Fruit fly (Drosophila melanogaster) whole organism, embryonic: Measurements from ENCODE around the gene CG43060.

Source experiments
- Adf1 ChIP-seq: fragments of 200-800 bp; sonication (Bioruptor generic); IDR thresholded peaks from 2 replicates; pipeline ENCODE4 v1.3.6; 2022; ENCODE audit warnings: missing biosample characterization, missing genetic modification characterization
- Asciz ChIP-seq: fragments of 200-800 bp; sonication (Bioruptor generic); optimal IDR thresholded peaks from 2 replicates; lab custom pipeline; 2017; ENCODE audit warnings: missing biosample characterization, mild to moderate bottlenecking, missing genetic modification characterization, missing genetic modification reagents
- BEAF-32 ChIP-seq: fragments of 200-800 bp; sonication (Bioruptor generic); optimal IDR thresholded peaks from 3 replicates; lab custom pipeline; 2017; ENCODE audit warnings: missing biosample characterization, missing genetic modification characterization, mild to moderate bottlenecking, moderate library complexity, missing genetic modification reagents
- CG1024 ChIP-seq: fragments of 200-800 bp; sonication (Bioruptor generic); IDR thresholded peaks from 2 replicates; pipeline ENCODE4 v1.3.6; 2022; ENCODE audit warnings: missing biosample characterization, missing genetic modification characterization
- CG14860 ChIP-seq: fragments of 200-800 bp; sonication (Bioruptor generic); IDR thresholded peaks from 3 replicates; pipeline ENCODE4 v1.3.6; 2022; ENCODE audit warnings: missing biosample characterization, missing genetic modification characterization; ENCODE audit not compliant: partially characterized antibody
- CG15011 ChIP-seq: fragments of 200-800 bp; sonication (Bioruptor generic); optimal IDR thresholded peaks from 3 replicates; lab custom pipeline; 2018; ENCODE audit warnings: missing biosample characterization, mild to moderate bottlenecking, missing genetic modification characterization
- CG1832 ChIP-seq: fragments of 200-800 bp; sonication (Bioruptor generic); optimal IDR thresholded peaks from 2 replicates; lab custom pipeline; 2017; ENCODE audit warnings: missing biosample characterization, mild to moderate bottlenecking, missing genetic modification characterization, inconsistent platforms
- CG2202 ChIP-seq: fragments of 200-800 bp; sonication (Bioruptor generic); optimal IDR thresholded peaks from 2 replicates; lab custom pipeline; 2018; ENCODE audit warnings: missing biosample characterization, mild to moderate bottlenecking, missing genetic modification characterization
- CG2712 ChIP-seq: fragments of 200-800 bp; optimal IDR thresholded peaks from 3 replicates; lab custom pipeline; 2019; ENCODE audit warnings: missing biosample characterization, mild to moderate bottlenecking, missing genetic modification characterization, moderate library complexity
- CG31224 ChIP-seq: fragments of 200-800 bp; sonication (Bioruptor generic); IDR thresholded peaks from 2 replicates; pipeline ENCODE4 v1.3.6; 2022; ENCODE audit warnings: missing biosample characterization, missing genetic modification characterization
- CG43689 ChIP-seq: fragments of 200-800 bp; sonication (Bioruptor generic); IDR thresholded peaks from 2 replicates; pipeline ENCODE4 v1.3.6; 2022; ENCODE audit warnings: missing biosample characterization, missing genetic modification characterization
- CG4424 ChIP-seq: fragments of 200-800 bp; sonication (Bioruptor generic); optimal IDR thresholded peaks from 3 replicates; lab custom pipeline; 2016; ENCODE audit warnings: missing biosample characterization, missing genetic modification characterization
- CG6272 ChIP-seq: fragments of 200-800 bp; sonication (Bioruptor generic); IDR thresholded peaks from 2 replicates; pipeline ENCODE4 v1.3.6; 2022; ENCODE audit warnings: missing biosample characterization, missing genetic modification characterization
- CG6765 ChIP-seq: fragments of 200-800 bp; sonication (Bioruptor generic); optimal IDR thresholded peaks from 3 replicates; lab custom pipeline; 2017; ENCODE audit warnings: missing biosample characterization, mild to moderate bottlenecking, missing genetic modification characterization
- CG8478 ChIP-seq: fragments of >200 bp; optimal IDR thresholded peaks from 2 replicates; lab custom pipeline; 2018
- CG9876 ChIP-seq: fragments of 200-800 bp; sonication (Bioruptor generic); optimal IDR thresholded peaks from 2 replicates; lab custom pipeline; 2016; ENCODE audit warnings: missing biosample characterization, missing genetic modification characterization
- CG9932 ChIP-seq: fragments of 200-800 bp; sonication (Bioruptor generic); IDR thresholded peaks from 2 replicates; pipeline ENCODE4 v1.3.6; 2022; ENCODE audit warnings: missing biosample characterization, missing genetic modification characterization
- Dref ChIP-seq: fragments of 200-800 bp; sonication (Bioruptor generic); IDR thresholded peaks from 2 replicates; pipeline ENCODE4 v1.3.6; 2022; ENCODE audit warnings: missing biosample characterization, missing genetic modification characterization
- H2.0 ChIP-seq: fragments of 200-800 bp; sonication (Bioruptor generic); IDR thresholded peaks from 2 replicates; pipeline ENCODE4 v1.3.6; 2022; ENCODE audit warnings: missing biosample characterization, missing genetic modification characterization
- Hey ChIP-seq: fragments of 200-800 bp; sonication (Bioruptor generic); optimal IDR thresholded peaks from 3 replicates; lab custom pipeline; 2018; ENCODE audit warnings: missing biosample characterization, mild to moderate bottlenecking, missing genetic modification characterization
- Hmx ChIP-seq: fragments of 200-800 bp; sonication (Bioruptor generic); optimal IDR thresholded peaks from 2 replicates; lab custom pipeline; 2016; ENCODE audit warnings: missing biosample characterization, missing genetic modification characterization
- Lhr ChIP-seq: fragments of 200-800 bp; sonication (Bioruptor generic); optimal IDR thresholded peaks from 3 replicates; lab custom pipeline; 2017; ENCODE audit warnings: mild to moderate bottlenecking, missing biosample characterization, missing genetic modification reagents, missing genetic modification characterization
- Ptx1 ChIP-seq: fragments of 200-800 bp; sonication (Bioruptor generic); IDR thresholded peaks from 2 replicates; pipeline ENCODE4 v1.3.6; 2022; ENCODE audit warnings: missing biosample characterization, missing genetic modification characterization
- Ravus ChIP-seq: fragments of 200-800 bp; sonication (Bioruptor generic); IDR thresholded peaks from 2 replicates; pipeline ENCODE4 v1.3.6; 2022; ENCODE audit warnings: missing biosample characterization, missing genetic modification characterization
- Scr ChIP-seq: fragments of 200-800 bp; sonication (Bioruptor generic); IDR thresholded peaks from 2 replicates; pipeline ENCODE4 v1.3.6; 2022; ENCODE audit warnings: missing biosample characterization, missing genetic modification characterization; ENCODE audit not compliant: partially characterized antibody
- Sry-β ChIP-seq: fragments of 200-800 bp; sonication (Bioruptor generic); optimal IDR thresholded peaks from 2 replicates; lab custom pipeline; 2018; ENCODE audit warnings: missing biosample characterization, mild to moderate bottlenecking, missing genetic modification characterization, moderate library complexity
- Taf1 ChIP-seq: fragments of 200-800 bp; sonication (Bioruptor generic); IDR thresholded peaks from 2 replicates; pipeline ENCODE4 v1.3.6; 2022; ENCODE audit warnings: missing biosample characterization, missing genetic modification characterization
- abd-A ChIP-seq: fragments of 200-800 bp; sonication (Bioruptor generic); optimal IDR thresholded peaks from 3 replicates; lab custom pipeline; 2019; ENCODE audit warnings: missing biosample characterization, mild to moderate bottlenecking, missing genetic modification characterization, moderate library complexity
- ash1 ChIP-seq: fragments of 200-800 bp; sonication (Bioruptor generic); optimal IDR thresholded peaks from 2 replicates; lab custom pipeline; 2018; ENCODE audit warnings: missing biosample characterization, mild to moderate bottlenecking, missing genetic modification characterization
- cas ChIP-seq: fragments of 200-800 bp; sonication (Bioruptor generic); IDR thresholded peaks from 2 replicates; pipeline ENCODE4 v1.3.6; 2022; ENCODE audit warnings: missing biosample characterization, missing genetic modification characterization
- ci ChIP-seq: fragments of 200-800 bp; sonication (Bioruptor generic); IDR thresholded peaks from 3 replicates; pipeline ENCODE4 v1.3.6; 2022; ENCODE audit warnings: missing biosample characterization, missing genetic modification characterization
- croc ChIP-seq: fragments of 200-800 bp; sonication (Bioruptor generic); conservative IDR thresholded peaks from 3 replicates; pipeline ENCODE4 v1.3.6; 2022; ENCODE audit warnings: missing biosample characterization, missing genetic modification characterization
- fd64A ChIP-seq: fragments of 200-800 bp; sonication (Bioruptor generic); optimal IDR thresholded peaks from 3 replicates; lab custom pipeline; 2018; ENCODE audit warnings: missing biosample characterization, mild to moderate bottlenecking, missing genetic modification characterization
- gfzf ChIP-seq: fragments of 200-800 bp; sonication (Bioruptor generic); optimal IDR thresholded peaks from 2 replicates; lab custom pipeline; 2016; ENCODE audit warnings: missing biosample characterization, mild to moderate bottlenecking, missing genetic modification characterization, moderate library complexity
- hb ChIP-seq: fragments of 200-800 bp; sonication (Bioruptor generic); IDR thresholded peaks from 3 replicates; pipeline ENCODE4 v1.3.6; 2022; ENCODE audit warnings: missing biosample characterization, missing genetic modification characterization; ENCODE audit not compliant: partially characterized antibody
- her ChIP-seq: fragments of 200-800 bp; sonication (Bioruptor generic); optimal IDR thresholded peaks from 2 replicates; lab custom pipeline; 2016; ENCODE audit warnings: missing biosample characterization, missing genetic modification characterization
- insv ChIP-seq, 2 experiments: fragments of 200-800 bp; sonication (Bioruptor generic); optimal IDR thresholded peaks; 3 replicates each; lab custom pipeline; 2016 to 2018; ENCODE audit warnings: missing biosample characterization in 2 of 2, missing genetic modification characterization in 2 of 2
- lbe ChIP-seq: fragments of 200-800 bp; sonication (Bioruptor generic); optimal IDR thresholded peaks from 2 replicates; lab custom pipeline; 2016; ENCODE audit warnings: missing biosample characterization, mild to moderate bottlenecking, missing genetic modification characterization
- lilli ChIP-seq: fragments of 200-800 bp; sonication (Bioruptor generic); optimal IDR thresholded peaks from 3 replicates; lab custom pipeline; 2016; ENCODE audit warnings: missing biosample characterization, missing genetic modification characterization
- nerfin-2 ChIP-seq: fragments of 200-800 bp; sonication (Bioruptor generic); IDR thresholded peaks from 2 replicates; pipeline ENCODE4 v1.3.6; 2022; ENCODE audit warnings: missing biosample characterization, missing genetic modification characterization; ENCODE audit not compliant: partially characterized antibody
- pan ChIP-seq, 4 experiments: fragments of >200 bp in 3 of 4; fragments of 200-800 bp in 1 of 4; sonication (Bioruptor generic) in 1 of 4; optimal IDR thresholded peaks in 3 of 4; IDR thresholded peaks in 1 of 4; 2 replicates each; pipeline versions ENCODE4 v1.3.6 to Lab custom; 2017 to 2022; ENCODE audit warnings: missing biosample characterization in 2 of 4, missing genetic modification characterization in 2 of 4, mixed read lengths in 1 of 4
- salm ChIP-seq: fragments of 200-800 bp; sonication (Bioruptor generic); optimal IDR thresholded peaks from 2 replicates; lab custom pipeline; 2018; ENCODE audit warnings: missing biosample characterization, mild to moderate bottlenecking, missing genetic modification characterization
- sim ChIP-seq: fragments of 200-800 bp; sonication (Bioruptor generic); IDR thresholded peaks from 2 replicates; pipeline ENCODE4 v1.3.6; 2022; ENCODE audit warnings: missing biosample characterization, missing genetic modification characterization
- sob ChIP-seq: fragments of 200-800 bp; sonication (Bioruptor generic); IDR thresholded peaks from 2 replicates; pipeline ENCODE4 v1.3.6; 2022; ENCODE audit warnings: missing biosample characterization, missing genetic modification characterization
- tgo ChIP-seq: fragments of 200-800 bp; sonication (Bioruptor generic); IDR thresholded peaks from 3 replicates; pipeline ENCODE4 v1.3.6; 2022; ENCODE audit warnings: missing biosample characterization, missing genetic modification characterization
- tna ChIP-seq: fragments of 200-800 bp; sonication (Bioruptor generic); IDR thresholded peaks from 2 replicates; pipeline ENCODE4 v1.3.6; 2022; ENCODE audit warnings: missing biosample characterization, missing genetic modification characterization; ENCODE audit not compliant: partially characterized antibody
- tup ChIP-seq: fragments of 200-800 bp; sonication (Bioruptor generic); optimal IDR thresholded peaks from 2 replicates; lab custom pipeline; 2016; ENCODE audit warnings: missing biosample characterization, mild to moderate bottlenecking, missing genetic modification characterization, moderate library complexity
- usp ChIP-seq: fragments of >200 bp; optimal IDR thresholded peaks from 2 replicates; lab custom pipeline; 2017; ENCODE audit warnings: missing biosample characterization, missing genetic modification characterization
- zfh1 ChIP-seq: fragments of 200-800 bp; sonication (Bioruptor generic); IDR thresholded peaks from 3 replicates; pipeline ENCODE4 v1.3.6; 2022; ENCODE audit warnings: missing biosample characterization, missing genetic modification characterization
- zfh2 ChIP-seq: fragments of 200-800 bp; sonication (Bioruptor generic); optimal IDR thresholded peaks from 2 replicates; lab custom pipeline; 2016; ENCODE audit warnings: missing biosample characterization, missing genetic modification characterization

Gene CG43060

DNA sequence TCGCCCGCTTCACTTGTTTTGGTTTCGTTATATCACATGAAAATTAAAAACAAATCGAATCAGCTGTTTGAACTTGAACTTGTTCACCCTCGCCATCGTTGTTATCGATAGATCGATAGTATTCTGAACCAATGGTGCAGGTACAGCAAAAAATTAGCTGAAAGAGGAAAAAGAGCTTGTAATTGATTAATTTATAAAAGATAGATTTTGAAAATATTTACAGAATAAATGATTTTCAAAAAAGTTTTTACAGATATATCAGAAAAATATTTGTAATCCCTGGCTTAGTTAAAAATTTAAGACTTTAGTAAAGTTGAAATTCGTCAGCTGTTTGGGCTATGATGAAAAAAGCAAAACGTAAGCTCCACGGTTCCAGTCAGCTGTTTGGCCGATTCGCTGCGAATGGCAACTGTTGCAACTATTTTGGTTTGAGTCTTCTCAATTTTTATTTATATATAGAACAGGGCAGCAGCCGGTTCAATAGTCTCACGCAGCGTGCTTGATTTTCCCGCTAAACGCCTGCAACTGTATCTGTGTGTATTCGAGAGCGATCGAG lies 8.0 kb upstream of the CG43060 start, which contains the start of the genes CG11035 and unc-45 (continued):
- TF ChIP-seq fd64A (GFP tag; lab: Kevin White, UChicago) (no peak), lbe (peak; percentile 65), CG1024 (no peak), Hey (tag; lab: Kevin White, UChicago) (no peak), CG9932 (GFP tag; lab: Robert Waterston, UW) (peak; percentile 54; the same call in 1 of the 2 replicates), CG9876 (no peak), CG6272 (0 out of 2 replicates have a peak, but pooled peaks have one; percentile 12), CG14860 (GFP tag; lab: Robert Waterston, UW) (peak; percentile 75), BEAF-32 (GFP tag; lab: Kevin White, UChicago) (peak; percentile 86), zfh2 (no peak), sim (no peak), CG4424 (GFP tag; lab: Kevin White, UChicago) (peak; percentile 33), CG8478 (lab: Kevin White, UChicago) (no peak), Asciz (GFP tag; lab: Kevin White, UChicago) (no peak), CG6765 (no peak), pan (optimal IDR thresholded peaks at IDR 0.05; lab: Kevin White, UChicago) (no peak), pan (GFP tag; optimal IDR thresholded peaks at IDR 0.05 in 1 of 2, IDR thresholded peaks at IDR 0.05 in 1 of 2) (no peak), abd-A (tag; lab: Kevin White, UChicago) (no peak), Scr (peak; percentile 81), CG31224 (GFP tag; lab: Robert Waterston, UW) (no peak), croc (GFP tag; lab: Robert Waterston, UW) (no peak), zfh1 (GFP tag; lab: Robert Waterston, UW) (no peak), cas (peak; percentile 50; the same call in 1 of the 2 replicates), ci (GFP tag; lab: Robert Waterston, UW) (no peak), tna (GFP tag; lab: Robert Waterston, UW) (no peak; the same call in 1 of the 2 replicates), Ravus (no peak), her (GFP tag; lab: Kevin White, UChicago) (no peak), Taf1 (GFP tag; lab: Robert Waterston, UW) (no peak), ash1 (no peak), CG43689 (GFP tag; lab: Robert Waterston, UW) (no peak), Adf1 (GFP tag; lab: Robert Waterston, UW) (no peak), gfzf (GFP tag; lab: Kevin White, UChicago) (no peak), H2.0 (GFP tag; lab: Robert Waterston, UW) (no peak), sob (GFP tag; lab: Robert Waterston, UW) (peak; percentile 65), insv (GFP tag; optimal IDR thresholded peaks at IDR 0.05; lab: Kevin White, UChicago) (no peak), Dref (GFP tag; lab: Robert Waterston, UW) (peak; percentile 82), Lhr (peak; percentile 35), CG1832 (no peak), tup (no peak), tgo (GFP tag; lab: Robert Waterston, UW) (peak; percentile 54), hb (GFP tag; lab: Robert Waterston, UW) (no peak; the same call in 2 of the 3 replicates), Sry-β (peak; percentile 89), Ptx1 (GFP tag; lab: Robert Waterston, UW) (peak; percentile 59), Hmx (GFP tag; lab: Kevin White, UChicago) (no peak), CG2202 (tag; lab: Kevin White, UChicago) (no peak), lilli (peak; percentile 40), CG15011 (GFP tag; lab: Kevin White, UChicago) (no peak), CG2712 (tag; lab: Kevin White, UChicago) (peak; percentile 64), usp (GFP tag; lab: Kevin White, UChicago) (no peak), salm (tag; lab: Kevin White, UChicago) (no peak), nerfin-2 (GFP tag; lab: Robert Waterston, UW) (peak; percentile 45; the same call in 1 of the 2 replicates)
